Fruit fly (Drosophila melanogaster) whole organism, embryonic: ENCODE measurements around the gene PAN3.

Source experiments
- CG10979 ChIP-seq: fragments of 200-800 bp; sonication (Bioruptor generic); optimal IDR thresholded peaks from 2 replicates; lab custom pipeline; 2018; ENCODE audit warnings: missing biosample characterization, mild to moderate bottlenecking, missing genetic modification characterization, moderate library complexity
- CG11398 ChIP-seq: fragments of 200-800 bp; sonication (Bioruptor generic); optimal IDR thresholded peaks from 2 replicates; lab custom pipeline; 2016; ENCODE audit warnings: missing biosample characterization, missing genetic modification characterization
- CG11504 ChIP-seq: fragments of 200-800 bp; sonication (Bioruptor generic); optimal IDR thresholded peaks from 3 replicates; lab custom pipeline; 2019; ENCODE audit warnings: missing biosample characterization, mild to moderate bottlenecking, missing genetic modification characterization, moderate library complexity
- CG11695 ChIP-seq: fragments of 200-800 bp; sonication (Bioruptor generic); IDR thresholded peaks from 3 replicates; pipeline ENCODE4 v1.3.6; 2022; ENCODE audit warnings: missing biosample characterization, missing genetic modification characterization
- CG17186 ChIP-seq: fragments of 200-800 bp; sonication (Bioruptor generic); optimal IDR thresholded peaks from 3 replicates; lab custom pipeline; 2017; ENCODE audit warnings: missing biosample characterization, missing genetic modification reagents, missing genetic modification characterization
- CG17359 ChIP-seq: fragments of 200-800 bp; sonication (Bioruptor generic); optimal IDR thresholded peaks from 3 replicates; lab custom pipeline; 2018; ENCODE audit warnings: missing biosample characterization, mild to moderate bottlenecking, missing genetic modification characterization, moderate library complexity
- CG17612 ChIP-seq: fragments of 200-800 bp; sonication (Bioruptor generic); IDR thresholded peaks from 2 replicates; pipeline ENCODE4 v1.3.6; 2022; ENCODE audit warnings: missing biosample characterization, missing genetic modification characterization
- CG18599 ChIP-seq: fragments of 200-800 bp; sonication (Bioruptor generic); optimal IDR thresholded peaks from 3 replicates; lab custom pipeline; 2017; ENCODE audit warnings: missing biosample characterization, missing genetic modification characterization, mild to moderate bottlenecking, moderate library complexity, missing genetic modification reagents
- CG2116 ChIP-seq: fragments of 200-800 bp; sonication (Bioruptor generic); optimal IDR thresholded peaks from 3 replicates; lab custom pipeline; 2018; ENCODE audit warnings: missing biosample characterization, mild to moderate bottlenecking, missing genetic modification characterization
- CG2202 ChIP-seq: fragments of 200-800 bp; sonication (Bioruptor generic); optimal IDR thresholded peaks from 2 replicates; lab custom pipeline; 2018; ENCODE audit warnings: missing biosample characterization, mild to moderate bottlenecking, missing genetic modification characterization
- CG32532 ChIP-seq: fragments of 200-800 bp; sonication (Bioruptor generic); IDR thresholded peaks from 2 replicates; pipeline ENCODE4 v1.3.6; 2022; ENCODE audit warnings: missing biosample characterization, missing genetic modification characterization
- CG3407 ChIP-seq: fragments of 200-800 bp; sonication (Bioruptor generic); optimal IDR thresholded peaks from 2 replicates; lab custom pipeline; 2018; ENCODE audit warnings: missing biosample characterization, mild to moderate bottlenecking, missing genetic modification characterization
- CG34376 ChIP-seq: fragments of 200-800 bp; sonication (Bioruptor generic); optimal IDR thresholded peaks from 2 replicates; lab custom pipeline; 2018; ENCODE audit warnings: missing biosample characterization, mild to moderate bottlenecking, missing genetic modification characterization
- CG34422 ChIP-seq: fragments of 200-800 bp; sonication (Bioruptor generic); IDR thresholded peaks from 3 replicates; pipeline ENCODE4 v1.3.6; 2022; ENCODE audit warnings: missing biosample characterization, missing genetic modification characterization
- CG3847 ChIP-seq: fragments of 200-800 bp; sonication (Bioruptor generic); IDR thresholded peaks from 2 replicates; pipeline ENCODE4 v1.3.6; 2022; ENCODE audit warnings: missing biosample characterization, missing genetic modification characterization
- CG4404 ChIP-seq: fragments of 200-800 bp; sonication (Bioruptor generic); IDR thresholded peaks from 2 replicates; pipeline ENCODE4 v1.3.6; 2022; ENCODE audit warnings: missing biosample characterization, missing genetic modification characterization
- CG6791 ChIP-seq: fragments of 200-800 bp; sonication (Bioruptor generic); IDR thresholded peaks from 3 replicates; pipeline ENCODE4 v1.3.6; 2022; ENCODE audit warnings: missing biosample characterization, missing genetic modification characterization; ENCODE audit not compliant: partially characterized antibody
- Deaf1 ChIP-seq: fragments of 200-800 bp; optimal IDR thresholded peaks from 3 replicates; lab custom pipeline; 2019; ENCODE audit warnings: missing biosample characterization, mild to moderate bottlenecking, missing genetic modification characterization, moderate library complexity
- Fer2 ChIP-seq: fragments of 200-800 bp; sonication (Bioruptor generic); optimal IDR thresholded peaks from 2 replicates; lab custom pipeline; 2018; ENCODE audit warnings: missing biosample characterization, mild to moderate bottlenecking, missing genetic modification characterization, moderate library complexity
- H2.0 ChIP-seq: fragments of 200-800 bp; sonication (Bioruptor generic); IDR thresholded peaks from 2 replicates; pipeline ENCODE4 v1.3.6; 2022; ENCODE audit warnings: missing biosample characterization, missing genetic modification characterization
- HmgD ChIP-seq: fragments of 200-800 bp; sonication (Bioruptor generic); optimal IDR thresholded peaks from 3 replicates; lab custom pipeline; 2016; ENCODE audit warnings: missing biosample characterization, missing genetic modification characterization
- Hmx ChIP-seq: fragments of 200-800 bp; sonication (Bioruptor generic); optimal IDR thresholded peaks from 2 replicates; lab custom pipeline; 2016; ENCODE audit warnings: missing biosample characterization, missing genetic modification characterization
- Med ChIP-seq: fragments of 200-800 bp; sonication (Bioruptor generic); peaks from one replicate; lab custom pipeline; 2016; ENCODE audit warnings: missing biosample characterization, missing genetic modification characterization, mild to moderate bottlenecking, inconsistent platforms, moderate library complexity
- Nf-YB ChIP-seq: fragments of 200-800 bp; sonication (Bioruptor generic); optimal IDR thresholded peaks from 3 replicates; lab custom pipeline; 2019; ENCODE audit warnings: missing biosample characterization, mild to moderate bottlenecking, missing genetic modification characterization, moderate library complexity
- Pdp1 ChIP-seq, 2 experiments: fragments of 200-800 bp; sonication (Bioruptor generic); optimal IDR thresholded peaks; 3 replicates each; lab custom pipeline; 2016; ENCODE audit warnings: missing biosample characterization in 2 of 2, missing genetic modification characterization in 2 of 2, mild to moderate bottlenecking in 1 of 2, moderate library complexity in 1 of 2
- Sry-δ ChIP-seq: fragments of 200-800 bp; sonication (Bioruptor generic); optimal IDR thresholded peaks from 2 replicates; lab custom pipeline; 2016; ENCODE audit warnings: missing biosample characterization, missing genetic modification characterization
- ac ChIP-seq: fragments of 200-800 bp; sonication (Bioruptor generic); optimal IDR thresholded peaks from 3 replicates; lab custom pipeline; 2017; ENCODE audit warnings: missing biosample characterization, mild to moderate bottlenecking, missing genetic modification characterization
- ase ChIP-seq: fragments of 200-800 bp; sonication (Bioruptor generic); IDR thresholded peaks from 3 replicates; pipeline ENCODE4 v1.3.6; 2022; ENCODE audit warnings: missing biosample characterization, missing genetic modification characterization
- bigmax ChIP-seq: fragments of 200-800 bp; sonication (Bioruptor generic); optimal IDR thresholded peaks from 2 replicates; lab custom pipeline; 2018; ENCODE audit warnings: missing biosample characterization, mild to moderate bottlenecking, missing genetic modification characterization
- cad ChIP-seq: fragments of >200 bp; optimal IDR thresholded peaks from 2 replicates; lab custom pipeline; 2017; ENCODE audit warnings: missing biosample characterization, missing genetic modification characterization
- chn ChIP-seq: fragments of 200-800 bp; sonication (Bioruptor generic); optimal IDR thresholded peaks from 2 replicates; lab custom pipeline; 2016; ENCODE audit warnings: missing biosample characterization, missing genetic modification characterization
- crol ChIP-seq: fragments of 200-800 bp; sonication (Bioruptor generic); IDR thresholded peaks from 2 replicates; pipeline ENCODE4 v1.3.6; 2022; ENCODE audit warnings: missing biosample characterization, missing genetic modification characterization
- dimm ChIP-seq: fragments of 200-800 bp; sonication (Bioruptor generic); IDR thresholded peaks from 2 replicates; pipeline ENCODE4 v1.3.6; 2022; ENCODE audit warnings: missing biosample characterization, missing genetic modification characterization
- fd96Cb ChIP-seq: fragments of 200-800 bp; sonication (Bioruptor generic); optimal IDR thresholded peaks from 2 replicates; lab custom pipeline; 2018; ENCODE audit warnings: missing biosample characterization, mild to moderate bottlenecking, missing genetic modification characterization, moderate library complexity
- gsb-n ChIP-seq: fragments of 200-800 bp; sonication (Bioruptor generic); optimal IDR thresholded peaks from 3 replicates; lab custom pipeline; 2018; ENCODE audit warnings: missing biosample characterization, mild to moderate bottlenecking, missing genetic modification characterization
- inv ChIP-seq: fragments of 200-800 bp; sonication (Bioruptor generic); IDR thresholded peaks from 2 replicates; pipeline ENCODE4 v1.3.6; 2022; ENCODE audit warnings: missing biosample characterization, missing genetic modification characterization; ENCODE audit not compliant: partially characterized antibody
- nerfin-1 ChIP-seq: fragments of 200-800 bp; sonication (Bioruptor generic); optimal IDR thresholded peaks from 3 replicates; lab custom pipeline; 2019; ENCODE audit warnings: missing biosample characterization, mild to moderate bottlenecking, missing genetic modification characterization, moderate library complexity
- pros ChIP-seq: fragments of 200-800 bp; sonication (Bioruptor generic); optimal IDR thresholded peaks from 3 replicates; lab custom pipeline; 2019; ENCODE audit warnings: missing biosample characterization, mild to moderate bottlenecking, missing genetic modification characterization, moderate library complexity
- psq ChIP-seq: fragments of 200-800 bp; sonication (Bioruptor generic); optimal IDR thresholded peaks from 2 replicates; lab custom pipeline; 2017; ENCODE audit warnings: missing biosample characterization, missing genetic modification characterization
- pzg ChIP-seq: fragments of 200-800 bp; sonication (Bioruptor generic); optimal IDR thresholded peaks from 3 replicates; lab custom pipeline; 2018; ENCODE audit warnings: missing biosample characterization, mild to moderate bottlenecking, missing genetic modification characterization, moderate library complexity
- sd ChIP-seq: fragments of 200-800 bp; sonication (Bioruptor generic); optimal IDR thresholded peaks from 3 replicates; lab custom pipeline; 2018; ENCODE audit warnings: missing biosample characterization, mild to moderate bottlenecking, missing genetic modification characterization, moderate library complexity
- sens-2 ChIP-seq: fragments of 200-800 bp; sonication (Bioruptor generic); IDR thresholded peaks from 2 replicates; pipeline ENCODE4 v1.3.6; 2022; ENCODE audit warnings: missing biosample characterization, missing genetic modification characterization
- stc ChIP-seq: fragments of 200-800 bp; sonication (Bioruptor generic); IDR thresholded peaks from 2 replicates; pipeline ENCODE4 v1.3.6; 2022; ENCODE audit warnings: missing biosample characterization, missing genetic modification characterization
- ttk ChIP-seq: fragments of 200-800 bp; sonication (Bioruptor generic); IDR thresholded peaks from 2 replicates; pipeline ENCODE4 v2.1.2; 2022; ENCODE audit warnings: missing biosample characterization, missing genetic modification characterization
- zf30C ChIP-seq: fragments of 200-800 bp; sonication (Bioruptor generic); optimal IDR thresholded peaks from 3 replicates; lab custom pipeline; 2018; ENCODE audit warnings: missing biosample characterization, mild to moderate bottlenecking, missing genetic modification characterization

The PAN3 gene

DNA sequence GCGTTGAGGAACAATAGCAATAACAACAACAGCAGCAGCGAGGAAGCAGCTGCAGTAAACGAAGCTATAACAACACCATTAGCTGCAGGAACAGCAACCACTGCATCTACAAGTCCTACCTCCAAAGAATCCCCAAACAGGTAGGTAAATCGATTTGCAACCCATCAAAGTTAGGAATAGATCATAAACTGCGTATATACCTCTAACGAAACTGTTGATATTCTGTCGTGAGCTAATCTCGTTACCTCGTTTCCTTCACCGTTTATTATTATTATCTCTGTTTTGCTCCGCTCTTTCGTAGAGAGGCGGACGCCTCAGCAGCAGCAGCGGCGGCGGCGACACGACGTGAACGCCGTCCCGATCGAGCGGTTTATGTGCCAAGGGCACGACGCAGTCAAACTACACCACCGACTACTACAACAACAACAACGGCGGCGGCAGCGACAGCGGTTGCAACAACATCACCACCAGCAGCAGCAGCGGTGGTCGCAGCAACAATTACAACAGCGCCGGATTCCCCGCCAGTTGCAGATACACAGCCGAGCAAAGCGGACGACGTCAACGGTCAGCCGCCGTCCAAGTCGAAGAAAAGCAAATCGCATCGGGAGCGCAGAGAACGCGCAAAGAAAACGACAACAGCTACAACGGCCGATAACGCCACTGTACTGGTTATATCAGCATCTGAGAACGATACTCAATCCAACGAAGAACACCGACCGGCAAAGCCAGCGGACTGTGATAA is 32.9 kb upstream of the PAN3 start (continued):
- no peak for TF ChIP-seq gsb-n
- TF ChIP-seq crol (GFP tag; lab: Robert Waterston, UW) = peak; percentile 48; the same call in 1 of the 2 replicates
- peak in 1 of 2 experiments; percentile 89 for TF ChIP-seq Pdp1 (GFP tag; optimal IDR thresholded peaks at IDR 0.05; lab: Kevin White, UChicago)
- no peak for TF ChIP-seq pzg (GFP tag; lab: Kevin White, UChicago)

DNA sequence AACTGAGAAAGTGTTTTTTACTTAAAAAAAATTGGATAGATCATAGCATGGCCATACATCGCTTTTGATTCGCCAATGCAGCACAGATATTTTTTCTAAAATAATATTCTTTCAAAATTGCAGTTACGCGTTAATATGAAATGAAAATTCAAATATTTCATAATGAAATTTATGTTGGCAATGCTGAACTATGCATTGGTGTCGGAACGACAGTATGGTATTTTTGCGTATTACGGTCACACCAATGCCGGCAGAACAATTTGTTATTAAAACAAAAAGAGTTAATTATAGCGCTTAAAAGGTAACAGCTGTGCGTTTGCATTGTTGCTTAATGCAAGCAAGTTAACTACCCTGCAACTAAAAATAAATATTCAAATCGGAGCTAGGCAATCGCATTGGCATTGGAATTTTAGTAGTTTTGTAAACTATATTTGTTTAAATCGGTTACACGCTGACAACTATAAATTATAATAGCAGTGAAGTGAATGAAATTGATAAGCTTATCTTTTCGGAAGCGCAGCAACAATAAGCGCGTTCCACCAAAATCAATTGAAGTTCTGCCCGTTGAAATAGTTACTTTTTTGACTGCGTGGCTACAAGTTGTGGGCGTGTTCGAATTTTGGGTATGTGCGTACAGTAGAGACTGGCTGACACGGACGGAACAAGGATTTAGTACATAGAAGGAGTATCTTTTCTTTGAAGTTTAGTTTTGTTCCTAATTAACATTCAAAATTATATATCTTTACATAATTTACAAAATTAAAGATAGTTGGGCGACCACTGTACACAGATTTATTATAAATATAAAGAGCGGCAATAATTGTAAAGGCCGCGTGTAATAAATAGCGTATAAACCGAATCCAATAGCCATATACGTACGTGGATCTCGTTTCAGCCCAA is 28.5 kb upstream of the PAN3 start, which contains the start of gene Prx4:
Prx4 (plus strand) TSS at position 210 of the 900 bp plus-strand sequence.
- TF ChIP-seq CG4404 (GFP tag; lab: Robert Waterston, UW) (0 out of 2 replicates have a peak, but pooled peaks have one; percentile 36), Fer2 (peak; percentile 29), CG34422 (peak; percentile 74), CG6791 (GFP tag; lab: Robert Waterston, UW) (no peak), CG11398 (GFP tag; lab: Kevin White, UChicago) (no peak), CG18599 (GFP tag; lab: Kevin White, UChicago) (peak; percentile 81), CG17359 (tag; lab: Kevin White, UChicago) (peak; percentile 84), CG2116 (GFP tag; lab: Kevin White, UChicago) (no peak), nerfin-1 (tag; lab: Kevin White, UChicago) (peak; percentile 34), Med (GFP tag; lab: Kevin White, UChicago) (peak; percentile 81), ac (GFP tag; lab: Kevin White, UChicago) (no peak), bigmax (GFP tag; lab: Kevin White, UChicago) (no peak), Hmx (GFP tag; lab: Kevin White, UChicago) (no peak), CG34376 (GFP tag; lab: Kevin White, UChicago) (no peak), stc (GFP tag; lab: Robert Waterston, UW) (peak; percentile 80), CG10979 (tag; lab: Kevin White, UChicago) (peak; percentile 69), H2.0 (GFP tag; lab: Robert Waterston, UW) (peak; percentile 56), ttk (peak; percentile 71), cad (GFP tag; lab: Kevin White, UChicago) (no peak), inv (GFP tag; lab: Robert Waterston, UW) (no peak), sens-2 (GFP tag; lab: Robert Waterston, UW) (peak; percentile 26; the same call in 1 of the 2 replicates), psq (GFP tag; lab: Kevin White, UChicago) (no peak), Nf-YB (GFP tag; lab: Kevin White, UChicago) (peak; percentile 28), ase (GFP tag; lab: Robert Waterston, UW) (peak; percentile 60; the same call in 1 of the 3 replicates), Deaf1 (tag; lab: Kevin White, UChicago) (peak; percentile 52), CG3847 (GFP tag; lab: Robert Waterston, UW) (peak; percentile 56), CG2202 (tag; lab: Kevin White, UChicago) (peak; percentile 53), CG3407 (peak; percentile 50), CG17612 (GFP tag; lab: Robert Waterston, UW) (no peak), zf30C (GFP tag; lab: Kevin White, UChicago) (no peak), CG11504 (tag; lab: Kevin White, UChicago) (peak; percentile 76), CG11695 (GFP tag; lab: Robert Waterston, UW) (peak; percentile 68), HmgD (GFP tag; lab: Kevin White, UChicago) (no peak), fd96Cb (tag; lab: Kevin White, UChicago) (peak; percentile 63), CG17186 (GFP tag; lab: Kevin White, UChicago) (no peak), sd (tag; lab: Kevin White, UChicago) (peak; percentile 50), chn (GFP tag; lab: Kevin White, UChicago) (peak; percentile 11), pros (GFP tag; lab: Kevin White, UChicago) (no peak), CG32532 (GFP tag; lab: Robert Waterston, UW) (peak; percentile 84), dimm (GFP tag; lab: Robert Waterston, UW) (peak; percentile 49; the same call in 1 of the 2 replicates), Sry-δ (GFP tag; lab: Kevin White, UChicago) (no peak)
